Worm (Caenorhabditis elegans) whole organism, early embryonic: ENCODE data around the gene K03B4.8.

Experiments
- B0310.2 ChIP-seq: sonication (generic microtip); optimal IDR thresholded peaks from 2 replicates; lab custom pipeline; 2016; ENCODE audit warnings: mild to moderate bottlenecking, missing genetic modification characterization, missing compliant biosample characterization
- F13C5.2 ChIP-seq: sonication (generic microtip); optimal IDR thresholded peaks from 2 replicates; lab custom pipeline; 2017; ENCODE audit warnings: mild to moderate bottlenecking, missing genetic modification characterization, inconsistent platforms, missing compliant biosample characterization
- ama-1 ChIP-seq: fragments of 150-350 bp; optimal IDR thresholded peaks from 2 replicates; lab custom pipeline; 2014
- ceh-13 ChIP-seq: fragments of 200-800 bp; sonication (Bioruptor generic); optimal IDR thresholded peaks from 2 replicates; lab custom pipeline; 2018; ENCODE audit warnings: mild to moderate bottlenecking, missing genetic modification characterization, missing compliant biosample characterization
- ceh-36 ChIP-seq: sonication (generic microtip); optimal IDR thresholded peaks from 2 replicates; lab custom pipeline; 2016; ENCODE audit warnings: missing genetic modification characterization, inconsistent platforms, missing compliant biosample characterization
- flt-1 ChIP-seq: fragments of 200-800 bp; sonication (Bioruptor generic); IDR thresholded peaks from 2 replicates; pipeline ENCODE4 v1.3.6; 2022; ENCODE audit warnings: missing genetic modification characterization, missing compliant biosample characterization
- hmbx-1 ChIP-seq: sonication (generic microtip); optimal IDR thresholded peaks from 2 replicates; lab custom pipeline; 2016; ENCODE audit warnings: mild to moderate bottlenecking, missing genetic modification characterization, missing compliant biosample characterization
- hnd-1 ChIP-seq: sonication (generic microtip); optimal IDR thresholded peaks from 2 replicates; lab custom pipeline; 2016; ENCODE audit warnings: missing genetic modification characterization, missing compliant biosample characterization
- scrt-1 ChIP-seq: fragments of 200-800 bp; sonication (Bioruptor generic); IDR thresholded peaks from 2 replicates; pipeline ENCODE4 v1.3.6; 2022; ENCODE audit warnings: missing genetic modification characterization, missing compliant biosample characterization
- sea-1 ChIP-seq: fragments of 200-800 bp; sonication (Bioruptor generic); conservative IDR thresholded peaks from 2 replicates; pipeline ENCODE4 v1.3.6; 2022; ENCODE audit warnings: missing genetic modification characterization, missing compliant biosample characterization
- tra-4 ChIP-seq: sonication (generic microtip); optimal IDR thresholded peaks from 2 replicates; lab custom pipeline; 2017; ENCODE audit warnings: missing genetic modification characterization, missing compliant biosample characterization

ce11 chrV:4681670-4682069 lies 7.3 kb upstream of the K03B4.8 start, which contains the start of gene K03B4.4:
- TF ChIP-seq hnd-1 (no peak), flt-1 (GFP tag; lab: Robert Waterston, UW) (no peak), sea-1 (no peak), tra-4 (tag; lab: Kevin White, UChicago) (no peak), ama-1 (lab: Kevin White, UChicago) (no peak), hmbx-1 (tag; lab: Kevin White, UChicago) (no peak), ceh-13 (no peak), B0310.2 (tag; lab: Kevin White, UChicago) (no peak), ceh-36 (tag; lab: Kevin White, UChicago) (no peak), scrt-1 (GFP tag; lab: Robert Waterston, UW) (no peak), F13C5.2 (no peak)
